Fruit fly (Drosophila melanogaster) whole organism, embryonic: ENCODE measurements around the gene CG10341.
A peak's percentile ranks its signal among the peaks of the same experiment; 100 is the strongest.

Experiments used
- CG1024 ChIP-seq: fragments of 200-800 bp; sonication (Bioruptor generic); IDR thresholded peaks from 2 replicates; pipeline ENCODE4 v1.3.6; 2022; ENCODE audit warnings: missing biosample characterization, missing genetic modification characterization
- CG10431 ChIP-seq: fragments of 200-800 bp; sonication (Bioruptor generic); optimal IDR thresholded peaks from 3 replicates; lab custom pipeline; 2018; ENCODE audit warnings: missing biosample characterization, mild to moderate bottlenecking, missing genetic modification characterization
- CG12391 ChIP-seq: fragments of 200-800 bp; sonication (Bioruptor generic); optimal IDR thresholded peaks from 3 replicates; lab custom pipeline; 2018; ENCODE audit warnings: missing biosample characterization, mild to moderate bottlenecking, missing genetic modification characterization, moderate library complexity
- CG12659 ChIP-seq: fragments of 200-800 bp; sonication (Bioruptor generic); optimal IDR thresholded peaks from 3 replicates; lab custom pipeline; 2017; ENCODE audit warnings: mild to moderate bottlenecking, missing biosample characterization, missing genetic modification reagents, missing genetic modification characterization
- CG14965 ChIP-seq: fragments of 200-800 bp; sonication (Bioruptor generic); optimal IDR thresholded peaks from 2 replicates; lab custom pipeline; 2016; ENCODE audit warnings: missing biosample characterization, missing genetic modification characterization, borderline replicate concordance
- CG16815 ChIP-seq: fragments of 200-800 bp; sonication (Bioruptor generic); optimal IDR thresholded peaks from 3 replicates; lab custom pipeline; 2017; ENCODE audit warnings: missing biosample characterization, mild to moderate bottlenecking, missing genetic modification characterization
- CG17359 ChIP-seq: fragments of 200-800 bp; sonication (Bioruptor generic); optimal IDR thresholded peaks from 3 replicates; lab custom pipeline; 2018; ENCODE audit warnings: missing biosample characterization, mild to moderate bottlenecking, missing genetic modification characterization, moderate library complexity
- CG17385 ChIP-seq: fragments of 200-800 bp; sonication (Bioruptor generic); optimal IDR thresholded peaks from 3 replicates; lab custom pipeline; 2018; ENCODE audit warnings: missing biosample characterization, mild to moderate bottlenecking, missing genetic modification characterization
- CG2116 ChIP-seq: fragments of 200-800 bp; sonication (Bioruptor generic); optimal IDR thresholded peaks from 3 replicates; lab custom pipeline; 2018; ENCODE audit warnings: missing biosample characterization, mild to moderate bottlenecking, missing genetic modification characterization
- CG30431 ChIP-seq: fragments of 200-800 bp; sonication (Bioruptor generic); optimal IDR thresholded peaks from 2 replicates; lab custom pipeline; 2017; ENCODE audit warnings: missing biosample characterization, missing genetic modification characterization
- CG4617 ChIP-seq: fragments of 200-800 bp; sonication (Bioruptor generic); optimal IDR thresholded peaks from 3 replicates; lab custom pipeline; 2016; ENCODE audit warnings: missing biosample characterization, missing genetic modification characterization, borderline replicate concordance
- CG6254 ChIP-seq: fragments of 200-800 bp; sonication (Bioruptor generic); optimal IDR thresholded peaks from 3 replicates; lab custom pipeline; 2017; ENCODE audit warnings: mild to moderate bottlenecking, missing biosample characterization, missing genetic modification reagents, missing genetic modification characterization
- CG7745 ChIP-seq: fragments of 200-800 bp; sonication (Bioruptor generic); optimal IDR thresholded peaks from 2 replicates; lab custom pipeline; 2018; ENCODE audit warnings: missing biosample characterization, mild to moderate bottlenecking, missing genetic modification characterization, moderate library complexity
- CG9609 ChIP-seq: fragments of 200-800 bp; sonication (Bioruptor generic); optimal IDR thresholded peaks from 3 replicates; lab custom pipeline; 2016; ENCODE audit warnings: missing biosample characterization, missing genetic modification characterization
- D19B ChIP-seq: fragments of 200-800 bp; sonication (Bioruptor generic); optimal IDR thresholded peaks from 2 replicates; lab custom pipeline; 2017; ENCODE audit warnings: missing biosample characterization, mild to moderate bottlenecking, missing genetic modification characterization
- Dip2 ChIP-seq: fragments of 200-800 bp; sonication (Bioruptor generic); IDR thresholded peaks from 2 replicates; pipeline ENCODE4 v1.3.6; 2022; ENCODE audit warnings: missing biosample characterization, missing genetic modification characterization
- E2f1 ChIP-seq: fragments of 200-800 bp; sonication (Bioruptor generic); IDR thresholded peaks from 2 replicates; pipeline ENCODE4 v1.3.6; 2022; ENCODE audit warnings: missing biosample characterization, missing genetic modification characterization
- ERR ChIP-seq: fragments of 200-800 bp; sonication (Bioruptor generic); optimal IDR thresholded peaks from 2 replicates; lab custom pipeline; 2016; ENCODE audit warnings: missing biosample characterization, missing genetic modification characterization
- Ets97D ChIP-seq: fragments of 200-800 bp; sonication (Bioruptor generic); optimal IDR thresholded peaks from 3 replicates; lab custom pipeline; 2016; ENCODE audit warnings: missing biosample characterization, missing genetic modification characterization
- H15 ChIP-seq: fragments of 200-800 bp; sonication (Bioruptor generic); IDR thresholded peaks from 3 replicates; pipeline ENCODE4 v1.3.6; 2022; ENCODE audit warnings: missing biosample characterization, missing genetic modification characterization
- Med ChIP-seq: fragments of 200-800 bp; sonication (Bioruptor generic); peaks from one replicate; lab custom pipeline; 2016; ENCODE audit warnings: missing biosample characterization, missing genetic modification characterization, mild to moderate bottlenecking, inconsistent platforms, moderate library complexity
- Neu2 ChIP-seq: fragments of 200-800 bp; sonication (Bioruptor generic); optimal IDR thresholded peaks from 3 replicates; lab custom pipeline; 2016; ENCODE audit warnings: missing biosample characterization, missing genetic modification characterization, borderline replicate concordance
- Optix ChIP-seq: fragments of 200-800 bp; sonication (Bioruptor generic); IDR thresholded peaks from 3 replicates; pipeline ENCODE4 v1.3.6; 2022; ENCODE audit warnings: missing biosample characterization, missing genetic modification characterization
- Rx ChIP-seq: fragments of 200-800 bp; sonication (Bioruptor generic); IDR thresholded peaks from 2 replicates; pipeline ENCODE4 v1.3.6; 2022; ENCODE audit warnings: missing biosample characterization, missing genetic modification characterization
- Sox100B ChIP-seq: fragments of 200-800 bp; sonication (Bioruptor generic); optimal IDR thresholded peaks from 3 replicates; lab custom pipeline; 2018; ENCODE audit warnings: missing biosample characterization, mild to moderate bottlenecking, missing genetic modification characterization
- Spps ChIP-seq: fragments of 200-800 bp; sonication (Bioruptor generic); optimal IDR thresholded peaks from 2 replicates; lab custom pipeline; 2018; ENCODE audit warnings: missing biosample characterization, mild to moderate bottlenecking, missing genetic modification characterization
- Usf ChIP-seq: fragments of 200-800 bp; sonication (Bioruptor generic); optimal IDR thresholded peaks from 2 replicates; lab custom pipeline; 2017; ENCODE audit warnings: missing genotype, missing biosample characterization, missing genetic modification characterization
- az2 ChIP-seq: fragments of 200-800 bp; sonication (Bioruptor generic); optimal IDR thresholded peaks from 3 replicates; lab custom pipeline; 2016; ENCODE audit warnings: missing biosample characterization, missing genetic modification characterization
- bowl ChIP-seq: fragments of 200-800 bp; sonication (Bioruptor generic); IDR thresholded peaks from 2 replicates; pipeline ENCODE4 v1.3.6; 2022; ENCODE audit warnings: missing biosample characterization, missing genetic modification characterization
- cas ChIP-seq: fragments of 200-800 bp; sonication (Bioruptor generic); IDR thresholded peaks from 2 replicates; pipeline ENCODE4 v1.3.6; 2022; ENCODE audit warnings: missing biosample characterization, missing genetic modification characterization
- chn ChIP-seq: fragments of 200-800 bp; sonication (Bioruptor generic); optimal IDR thresholded peaks from 2 replicates; lab custom pipeline; 2016; ENCODE audit warnings: missing biosample characterization, missing genetic modification characterization
- crc ChIP-seq: fragments of 200-800 bp; sonication (Bioruptor generic); optimal IDR thresholded peaks from 2 replicates; lab custom pipeline; 2016; ENCODE audit warnings: missing biosample characterization, missing genetic modification characterization
- crol ChIP-seq: fragments of 200-800 bp; sonication (Bioruptor generic); IDR thresholded peaks from 2 replicates; pipeline ENCODE4 v1.3.6; 2022; ENCODE audit warnings: missing biosample characterization, missing genetic modification characterization
- cwo ChIP-seq: fragments of 200-800 bp; sonication (Bioruptor generic); optimal IDR thresholded peaks from 3 replicates; lab custom pipeline; 2017; ENCODE audit warnings: missing biosample characterization, missing genetic modification characterization, mild to moderate bottlenecking, moderate library complexity, missing genetic modification reagents
- fu2 ChIP-seq: fragments of 200-800 bp; sonication (Bioruptor generic); optimal IDR thresholded peaks from 2 replicates; lab custom pipeline; 2016; ENCODE audit warnings: missing biosample characterization, missing genetic modification characterization
- hkb ChIP-seq, 2 experiments: fragments of 200-800 bp in 1 of 2; fragments of >200 bp in 1 of 2; sonication (Bioruptor generic) in 1 of 2; IDR thresholded peaks in 1 of 2; optimal IDR thresholded peaks in 1 of 2; 2 replicates each; pipeline versions ENCODE4 v1.3.6 to Lab custom; 2017 to 2022; ENCODE audit warnings: missing biosample characterization in 1 of 2, missing genetic modification characterization in 1 of 2
- kni ChIP-seq: fragments of 200-800 bp; sonication (Bioruptor generic); optimal IDR thresholded peaks from 3 replicates; lab custom pipeline; 2017; ENCODE audit warnings: mild to moderate bottlenecking, missing biosample characterization, missing genetic modification reagents, missing genetic modification characterization
- nom ChIP-seq: fragments of 200-800 bp; sonication (Bioruptor generic); optimal IDR thresholded peaks from 2 replicates; lab custom pipeline; 2017; ENCODE audit warnings: missing biosample characterization, missing genetic modification characterization, mild to moderate bottlenecking, moderate library complexity, missing genetic modification reagents
- ro ChIP-seq: fragments of 200-800 bp; sonication (Bioruptor generic); IDR thresholded peaks from 2 replicates; pipeline ENCODE4 v1.3.6; 2022; ENCODE audit warnings: missing biosample characterization, missing genetic modification characterization
- sc ChIP-seq, 3 experiments: fragments of >200 bp in 2 of 3; fragments of 200-800 bp in 1 of 3; sonication (Bioruptor generic) in 1 of 3; optimal IDR thresholded peaks; 2 replicates in 2 of 3; 3 replicates in 1 of 3; lab custom pipeline; 2017; ENCODE audit warnings: mild to moderate bottlenecking in 1 of 3, missing biosample characterization in 1 of 3, missing genetic modification characterization in 1 of 3, missing genetic modification reagents in 1 of 3
- sima ChIP-seq: fragments of 200-800 bp; sonication (Bioruptor generic); optimal IDR thresholded peaks from 2 replicates; lab custom pipeline; 2016; ENCODE audit warnings: missing biosample characterization, missing genetic modification characterization
- slou ChIP-seq: fragments of 200-800 bp; sonication (Bioruptor generic); optimal IDR thresholded peaks from 3 replicates; lab custom pipeline; 2016; ENCODE audit warnings: missing biosample characterization, missing genetic modification characterization
- toy ChIP-seq: fragments of 200-800 bp; sonication (Bioruptor generic); IDR thresholded peaks from 2 replicates; pipeline ENCODE4 v1.3.6; 2022; ENCODE audit warnings: missing biosample characterization, missing genetic modification characterization
- trem ChIP-seq: fragments of 200-800 bp; optimal IDR thresholded peaks from 3 replicates; lab custom pipeline; 2019; ENCODE audit warnings: missing biosample characterization, mild to moderate bottlenecking, missing genetic modification characterization, moderate library complexity
- tup ChIP-seq: fragments of 200-800 bp; sonication (Bioruptor generic); optimal IDR thresholded peaks from 2 replicates; lab custom pipeline; 2016; ENCODE audit warnings: missing biosample characterization, mild to moderate bottlenecking, missing genetic modification characterization, moderate library complexity
- twi ChIP-seq: fragments of 200-800 bp; optimal IDR thresholded peaks from 2 replicates; lab custom pipeline; 2019; ENCODE audit warnings: missing biosample characterization, mild to moderate bottlenecking, missing genetic modification characterization, moderate library complexity
- zfh2 ChIP-seq: fragments of 200-800 bp; sonication (Bioruptor generic); optimal IDR thresholded peaks from 2 replicates; lab custom pipeline; 2016; ENCODE audit warnings: missing biosample characterization, missing genetic modification characterization

The CG10341 gene

DNA sequence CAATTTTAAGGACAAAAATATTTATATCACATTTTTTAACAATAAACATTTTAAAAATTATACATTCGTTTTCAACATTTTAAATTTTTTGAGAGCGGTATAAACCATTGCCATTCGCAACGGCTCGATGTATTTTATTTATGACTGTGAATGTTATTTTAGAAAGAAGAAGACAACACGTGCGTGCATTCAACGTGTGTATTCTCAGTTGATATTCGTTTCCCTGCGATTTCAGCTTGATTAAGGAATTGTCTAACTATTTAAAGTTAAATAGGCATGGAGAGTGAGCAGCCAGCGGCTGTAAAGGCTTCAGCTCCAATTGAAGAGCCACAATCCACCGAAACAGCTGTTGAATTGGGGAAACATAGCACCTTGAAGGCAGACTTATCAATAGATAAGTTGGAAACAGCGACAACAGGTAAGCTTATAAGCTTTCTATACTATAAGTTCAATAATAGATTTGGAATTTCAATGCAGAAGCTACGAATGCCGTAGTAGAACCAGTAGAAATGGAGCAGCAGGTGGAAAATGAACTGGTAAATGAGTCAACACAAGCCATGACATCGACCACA, at the start of gene CG10341 (continued):
- TF ChIP-seq toy (GFP tag; lab: Robert Waterston, UW) (no peak), zfh2 (GFP tag; lab: Kevin White, UChicago) (no peak), slou (GFP tag; lab: Kevin White, UChicago) (no peak), Optix (GFP tag; lab: Robert Waterston, UW) (no peak), CG7745 (tag; lab: Kevin White, UChicago) (no peak), CG6254 (GFP tag; lab: Kevin White, UChicago) (no peak), crol (no peak), sc (optimal IDR thresholded peaks at IDR 0.05; lab: Kevin White, UChicago) (no peak), sc (GFP tag; optimal IDR thresholded peaks at IDR 0.05; lab: Kevin White, UChicago) (no peak), Sox100B (GFP tag; lab: Kevin White, UChicago) (no peak), CG9609 (GFP tag; lab: Kevin White, UChicago) (no peak), cwo (peak; percentile 98), H15 (GFP tag; lab: Robert Waterston, UW) (no peak), nom (no peak), CG1024 (no peak), CG4617 (GFP tag; lab: Kevin White, UChicago) (peak; percentile 34), CG2116 (peak; percentile 9), sima (no peak), CG14965 (GFP tag; lab: Kevin White, UChicago) (no peak), CG10431 (GFP tag; lab: Kevin White, UChicago) (no peak), CG17385 (GFP tag; lab: Kevin White, UChicago) (peak; percentile 98), hkb (optimal IDR thresholded peaks at IDR 0.05; lab: Kevin White, UChicago) (no peak), hkb (GFP tag; IDR thresholded peaks at IDR 0.05; lab: Robert Waterston, UW) (no peak), ERR (GFP tag; lab: Kevin White, UChicago) (no peak)

DNA sequence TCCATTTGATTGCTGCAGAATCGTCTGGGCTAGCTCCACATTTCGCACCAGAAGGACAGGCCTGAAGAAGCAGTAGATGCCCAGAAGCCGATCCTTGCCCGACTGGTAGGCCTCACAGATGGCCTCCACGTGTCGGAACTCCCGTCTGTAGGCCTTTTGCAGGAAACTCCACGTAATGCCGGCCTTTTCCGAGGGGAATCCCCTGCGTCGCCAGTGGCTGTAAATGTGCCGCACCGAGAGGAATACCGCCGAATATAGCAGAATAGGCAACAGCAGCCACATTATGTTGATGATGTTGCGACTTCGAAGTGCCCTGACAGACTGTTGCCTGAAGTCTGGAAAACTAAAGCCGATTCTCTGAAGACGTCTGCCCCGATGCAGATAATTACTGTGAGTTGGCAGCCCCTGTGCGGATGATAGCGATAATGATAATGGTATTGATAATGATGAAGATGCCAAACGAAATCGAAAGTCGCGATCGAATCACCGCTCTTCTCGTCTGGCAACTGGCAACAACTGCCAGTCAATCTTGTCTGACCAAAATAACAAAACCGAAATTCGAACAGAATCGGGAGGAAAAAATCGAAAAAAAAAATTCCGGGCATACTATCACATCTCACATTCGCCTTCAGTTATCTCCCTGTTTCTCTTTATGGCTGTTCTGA, 45.7 kb upstream of the CG10341 start, which contains the start of gene Cyp310a1:
Gene Cyp310a1 (minus strand): TSS at position 348 of the 665 bp plus-strand sequence.
- TF ChIP-seq trem (tag; lab: Kevin White, UChicago) = peak; percentile 48
- no peak for TF ChIP-seq bowl
- peak; percentile 83 for TF ChIP-seq twi (tag; lab: Kevin White, UChicago)
- TF ChIP-seq Med (GFP tag; lab: Kevin White, UChicago) = peak; percentile 34

DNA sequence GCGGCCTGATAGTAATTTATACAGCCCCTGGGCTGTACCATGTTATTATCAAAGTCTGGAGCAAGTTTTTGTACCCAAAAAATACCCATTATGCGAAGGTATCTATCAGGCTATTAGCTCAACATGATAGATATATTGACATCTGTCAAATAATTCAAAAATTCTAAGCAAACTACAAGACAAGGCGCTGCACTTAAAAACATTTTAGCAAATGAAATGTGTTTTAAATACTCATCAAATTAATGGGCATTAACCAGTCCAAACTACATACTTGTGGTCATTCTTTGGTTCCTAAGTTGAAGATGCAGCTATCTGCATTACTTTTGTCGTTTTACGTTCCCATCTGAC, 45.2 kb upstream of the CG10341 start:
- TF ChIP-seq kni (GFP tag; lab: Kevin White, UChicago) (no peak), Dip2 (GFP tag; lab: Robert Waterston, UW) (no peak), CG12659 (GFP tag; lab: Kevin White, UChicago) (peak; percentile 36), fu2 (no peak), chn (GFP tag; lab: Kevin White, UChicago) (peak; percentile 69), az2 (peak; percentile 50), CG30431 (GFP tag; lab: Kevin White, UChicago) (no peak), D19B (GFP tag; lab: Kevin White, UChicago) (peak; percentile 91), tup (GFP tag; lab: Kevin White, UChicago) (no peak), Rx (GFP tag; lab: Robert Waterston, UW) (peak; percentile 73), cas (GFP tag; lab: Robert Waterston, UW) (no peak), CG12391 (tag; lab: Kevin White, UChicago) (peak; percentile 49), E2f1 (GFP tag; lab: Robert Waterston, UW) (peak; percentile 58), CG17359 (tag; lab: Kevin White, UChicago) (peak; percentile 83), ro (GFP tag; lab: Robert Waterston, UW) (peak; percentile 56), CG16815 (GFP tag; lab: Kevin White, UChicago) (no peak), Ets97D (peak; percentile 36), H15 (GFP tag; lab: Robert Waterston, UW) (peak; percentile 75), Neu2 (GFP tag; lab: Kevin White, UChicago) (peak; percentile 52), Spps (peak; percentile 83), CG10431 (GFP tag; lab: Kevin White, UChicago) (no peak), Usf (peak; percentile 40), crc (GFP tag; lab: Kevin White, UChicago) (peak; percentile 30)
